Fruit fly (Drosophila melanogaster): Measurements from ENCODE around the gene CG13670.

dm6 chr3L:8318916-8319506 lies 1.6 kb upstream of the CG13670 start, which contains the start of gene CG43059:
- TF ChIP-seq dsf (GFP tag; optimal IDR thresholded peaks at IDR 0.05; ENCODE audit: borderline replicate concordance) (no peak), Vsx2 (GFP tag; optimal IDR thresholded peaks at IDR 0.05; ENCODE audit: partially characterized antibody) (no peak), Mio (GFP tag; optimal IDR thresholded peaks at IDR 0.05) (no peak)
